Worm (Caenorhabditis elegans) whole organism, L1 larva: Measurements from ENCODE around the gene srxa-16.

Experiments
- aha-1 ChIP-seq: fragments of 150-350 bp; optimal IDR thresholded peaks from 2 replicates; lab custom pipeline; 2014; ENCODE audit warnings: missing biosample characterization, missing genetic modification characterization
- ama-1 ChIP-seq: fragments of 150-350 bp; optimal IDR thresholded peaks from 2 replicates; lab custom pipeline; 2014
- irx-1 ChIP-seq: sonication (generic microtip); optimal IDR thresholded peaks from 2 replicates; lab custom pipeline; 2016; ENCODE audit warnings: missing genetic modification characterization, missing compliant biosample characterization
- lin-13 ChIP-seq: fragments of 150-350 bp; optimal IDR thresholded peaks from 2 replicates; lab custom pipeline; 2014; ENCODE audit warnings: missing biosample characterization, missing genetic modification reagents, missing genetic modification characterization
- unc-86 ChIP-seq: sonication (generic microtip); optimal IDR thresholded peaks from 2 replicates; lab custom pipeline; 2016; ENCODE audit warnings: missing genetic modification characterization, missing compliant biosample characterization

DNA sequence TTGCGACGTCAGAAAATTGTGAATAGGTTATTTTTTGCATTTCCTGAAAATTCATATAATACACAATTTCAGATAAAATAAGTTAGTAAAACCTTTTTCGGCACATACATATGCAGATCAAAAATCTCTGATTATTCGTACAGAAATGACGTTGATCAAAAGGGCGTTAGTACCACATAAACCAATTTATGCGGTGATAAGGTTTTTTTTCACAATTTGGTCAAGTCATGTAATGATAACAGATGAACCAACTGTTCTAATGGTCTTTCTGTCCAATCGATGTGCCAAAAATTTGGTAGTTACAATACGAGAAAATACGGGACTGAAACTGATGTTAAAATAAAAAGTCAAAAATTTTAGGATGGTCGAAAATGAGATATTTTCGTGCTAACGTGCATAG lies 34.1 kb downstream of the srxa-16 start:
- TF ChIP-seq ama-1 (lab: Kevin White, UChicago) (no peak), lin-13 (GFP tag; lab: Kevin White, UChicago) (no peak), irx-1 (no peak), unc-86 (tag; lab: Kevin White, UChicago) (no peak), aha-1 (tag; lab: Kevin White, UChicago) (no peak)
